Worm (Caenorhabditis elegans): ENCODE measurements around the gene C42C1.19.

DNA sequence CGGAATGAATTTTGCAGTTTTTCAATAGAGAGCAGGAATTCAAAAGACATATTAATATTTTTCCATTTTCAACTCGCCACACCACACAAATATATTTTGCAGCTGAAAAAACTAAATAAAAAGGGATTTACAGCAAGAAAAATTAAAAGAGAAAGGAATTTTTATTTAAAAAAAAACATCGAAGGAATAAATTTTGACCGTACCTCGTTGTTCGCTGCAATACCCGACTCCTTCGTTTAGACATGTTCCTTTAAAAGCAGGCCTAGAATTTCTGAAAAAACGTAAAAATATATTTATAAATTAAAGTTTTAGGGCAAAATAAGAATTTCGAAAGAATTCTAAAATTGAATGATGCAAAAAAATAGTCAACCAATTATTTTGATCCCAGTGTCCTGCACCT is 53.3 kb downstream of the C42C1.19 start, which contains the start of gene F19B6.1:
- TF ChIP-seq tab-1 (GFP tag; IDR thresholded peaks at IDR 0.05) (no peak), ztf-29 (GFP tag; IDR thresholded peaks at IDR 0.05) (no peak)

All from whole organism, midembryonic.